Worm (Caenorhabditis elegans): Measurements from ENCODE around the gene Y38C1BA.4.

ce11 chrIV:1826737-1827136 lies 5.1 kb downstream of the Y38C1BA.4 start:
- TF ChIP-seq hmg-4 (GFP tag; optimal IDR thresholded peaks at IDR 0.05) = no peak
- no peak for TF ChIP-seq tra-4 (tag; optimal IDR thresholded peaks at IDR 0.05)
- TF ChIP-seq tbx-11 (GFP tag; IDR thresholded peaks at IDR 0.05) = no peak
- no peak for TF ChIP-seq ama-1 (optimal IDR thresholded peaks at IDR 0.05)
- TF ChIP-seq flt-1 (GFP tag; IDR thresholded peaks at IDR 0.05) = no peak
- no peak for TF ChIP-seq hnd-1 (tag; optimal IDR thresholded peaks at IDR 0.05)
- no peak for TF ChIP-seq aly-1 (tag; optimal IDR thresholded peaks at IDR 0.05)
- no peak for TF ChIP-seq tbx-37 (GFP tag; conservative IDR thresholded peaks at IDR 0.05)
- TF ChIP-seq sea-1 (GFP tag; conservative IDR thresholded peaks at IDR 0.05) = no peak
- no peak for TF ChIP-seq ceh-36 (tag; optimal IDR thresholded peaks at IDR 0.05)

Measured in whole organism, early embryonic.